Fruit fly (Drosophila melanogaster) whole organism, embryonic: ENCODE measurements around the gene LSm7.
A peak's percentile ranks its signal among the peaks of the same experiment; 100 is the strongest.

Experiments
- Atf6 ChIP-seq: fragments of 200-800 bp; sonication (Bioruptor generic); IDR thresholded peaks from 2 replicates; pipeline ENCODE4 v1.3.6; 2022; ENCODE audit warnings: missing biosample characterization, missing genetic modification characterization
- B-H1 ChIP-seq: fragments of 200-800 bp; sonication (Bioruptor generic); IDR thresholded peaks from 3 replicates; pipeline ENCODE4 v1.3.6; 2022; ENCODE audit warnings: missing biosample characterization, missing genetic modification characterization
- BtbVII ChIP-seq: fragments of 200-800 bp; sonication (Bioruptor generic); optimal IDR thresholded peaks from 3 replicates; lab custom pipeline; 2017; ENCODE audit warnings: missing biosample characterization, mild to moderate bottlenecking, missing genetic modification characterization
- CG10209 ChIP-seq: fragments of 200-800 bp; sonication (Bioruptor generic); optimal IDR thresholded peaks from 3 replicates; lab custom pipeline; 2017; ENCODE audit warnings: missing biosample characterization, mild to moderate bottlenecking, missing genetic modification characterization, missing genetic modification reagents
- CG11696 ChIP-seq: fragments of 200-800 bp; sonication (Bioruptor generic); IDR thresholded peaks from 2 replicates; pipeline ENCODE4 v1.3.6; 2022; ENCODE audit warnings: missing biosample characterization, missing genetic modification characterization
- CG12391 ChIP-seq: fragments of 200-800 bp; sonication (Bioruptor generic); optimal IDR thresholded peaks from 3 replicates; lab custom pipeline; 2018; ENCODE audit warnings: missing biosample characterization, mild to moderate bottlenecking, missing genetic modification characterization, moderate library complexity
- CG12769 ChIP-seq: fragments of 200-800 bp; sonication (Bioruptor generic); optimal IDR thresholded peaks from 2 replicates; lab custom pipeline; 2019; ENCODE audit warnings: missing biosample characterization, mild to moderate bottlenecking, missing genetic modification characterization, moderate library complexity
- CG13424 ChIP-seq: fragments of 200-800 bp; sonication (Bioruptor generic); optimal IDR thresholded peaks from 2 replicates; lab custom pipeline; 2019; ENCODE audit warnings: missing biosample characterization, mild to moderate bottlenecking, missing genetic modification characterization, moderate library complexity
- CG13775 ChIP-seq: fragments of 200-800 bp; sonication (Bioruptor generic); optimal IDR thresholded peaks from 3 replicates; lab custom pipeline; 2017; ENCODE audit warnings: missing biosample characterization, mild to moderate bottlenecking, missing genetic modification characterization
- CG14014 ChIP-seq: fragments of 200-800 bp; sonication (Bioruptor generic); IDR thresholded peaks from 2 replicates; pipeline ENCODE4 v1.3.6; 2022; ENCODE audit warnings: missing biosample characterization, missing genetic modification characterization
- CG16813 ChIP-seq: fragments of 200-800 bp; sonication (Bioruptor generic); IDR thresholded peaks from 3 replicates; pipeline ENCODE4 v1.3.6; 2022; ENCODE audit warnings: missing biosample characterization, missing genetic modification characterization; ENCODE audit not compliant: partially characterized antibody
- CG17328 ChIP-seq: fragments of 200-800 bp; sonication (Bioruptor generic); IDR thresholded peaks from 2 replicates; pipeline ENCODE4 v1.3.6; 2022; ENCODE audit warnings: missing biosample characterization, missing genetic modification characterization
- CG17361 ChIP-seq: fragments of 200-800 bp; sonication (Bioruptor generic); IDR thresholded peaks from 3 replicates; pipeline ENCODE4 v1.3.6; 2022; ENCODE audit warnings: missing biosample characterization, missing genetic modification characterization
- CG2129 ChIP-seq: fragments of 200-800 bp; sonication (Bioruptor generic); IDR thresholded peaks from 2 replicates; pipeline ENCODE4 v1.3.6; 2022; ENCODE audit warnings: missing biosample characterization, missing genetic modification characterization; ENCODE audit not compliant: partially characterized antibody
- CG2875 ChIP-seq: fragments of 200-800 bp; sonication (Bioruptor generic); optimal IDR thresholded peaks from 2 replicates; lab custom pipeline; 2017; ENCODE audit warnings: missing biosample characterization, mild to moderate bottlenecking, missing genetic modification characterization, missing genetic modification reagents
- CG30403 ChIP-seq: fragments of 200-800 bp; sonication (Bioruptor generic); optimal IDR thresholded peaks from 3 replicates; lab custom pipeline; 2016; ENCODE audit warnings: missing biosample characterization, missing genetic modification characterization
- CG33213 ChIP-seq: fragments of 200-800 bp; sonication (Bioruptor generic); optimal IDR thresholded peaks from 3 replicates; lab custom pipeline; 2016; ENCODE audit warnings: missing biosample characterization, missing genetic modification characterization
- CG3726 ChIP-seq: fragments of 200-800 bp; sonication (Bioruptor generic); IDR thresholded peaks from 3 replicates; pipeline ENCODE4, ENCODE4 v1.3.6; 2022; ENCODE audit warnings: missing biosample characterization, missing genetic modification characterization
- CG3847 ChIP-seq: fragments of 200-800 bp; sonication (Bioruptor generic); IDR thresholded peaks from 2 replicates; pipeline ENCODE4 v1.3.6; 2022; ENCODE audit warnings: missing biosample characterization, missing genetic modification characterization
- CG6175 ChIP-seq: fragments of 200-800 bp; sonication (Bioruptor generic); IDR thresholded peaks from 3 replicates; pipeline ENCODE4 v1.3.6; 2022; ENCODE audit warnings: missing biosample characterization, missing genetic modification characterization
- CG6765 ChIP-seq: fragments of 200-800 bp; sonication (Bioruptor generic); optimal IDR thresholded peaks from 3 replicates; lab custom pipeline; 2017; ENCODE audit warnings: missing biosample characterization, mild to moderate bottlenecking, missing genetic modification characterization
- CG7928 ChIP-seq: fragments of 200-800 bp; sonication (Bioruptor generic); optimal IDR thresholded peaks from 2 replicates; lab custom pipeline; 2017; ENCODE audit warnings: missing biosample characterization, mild to moderate bottlenecking, missing genetic modification characterization
- Camta ChIP-seq: fragments of 200-800 bp; sonication (Bioruptor generic); optimal IDR thresholded peaks from 2 replicates; lab custom pipeline; 2016; ENCODE audit warnings: missing biosample characterization, missing genetic modification characterization
- Dbx ChIP-seq: fragments of 200-800 bp; sonication (Bioruptor generic); IDR thresholded peaks from 3 replicates; pipeline ENCODE4 v1.3.6; 2022; ENCODE audit warnings: missing biosample characterization, missing genetic modification characterization
- Deaf1 ChIP-seq: fragments of 200-800 bp; optimal IDR thresholded peaks from 3 replicates; lab custom pipeline; 2019; ENCODE audit warnings: missing biosample characterization, mild to moderate bottlenecking, missing genetic modification characterization, moderate library complexity
- H15 ChIP-seq: fragments of 200-800 bp; sonication (Bioruptor generic); IDR thresholded peaks from 3 replicates; pipeline ENCODE4 v1.3.6; 2022; ENCODE audit warnings: missing biosample characterization, missing genetic modification characterization
- HmgD ChIP-seq: fragments of 200-800 bp; sonication (Bioruptor generic); optimal IDR thresholded peaks from 3 replicates; lab custom pipeline; 2016; ENCODE audit warnings: missing biosample characterization, missing genetic modification characterization
- Max ChIP-seq: fragments of 200-800 bp; sonication (Bioruptor generic); optimal IDR thresholded peaks from 2 replicates; lab custom pipeline; 2016; ENCODE audit warnings: missing biosample characterization, mild to moderate bottlenecking, missing genetic modification characterization
- Nf-YB ChIP-seq: fragments of 200-800 bp; sonication (Bioruptor generic); optimal IDR thresholded peaks from 3 replicates; lab custom pipeline; 2019; ENCODE audit warnings: missing biosample characterization, mild to moderate bottlenecking, missing genetic modification characterization, moderate library complexity
- NfI ChIP-seq: fragments of 200-800 bp; sonication (Bioruptor generic); optimal IDR thresholded peaks from 3 replicates; lab custom pipeline; 2018; ENCODE audit warnings: missing biosample characterization, mild to moderate bottlenecking, missing genetic modification characterization, moderate library complexity
- Opbp ChIP-seq: fragments of 200-800 bp; sonication (Bioruptor generic); IDR thresholded peaks from 3 replicates; pipeline ENCODE4 v1.3.6; 2022; ENCODE audit warnings: missing biosample characterization, missing genetic modification characterization; ENCODE audit not compliant: partially characterized antibody
- Sry-δ ChIP-seq: fragments of 200-800 bp; sonication (Bioruptor generic); optimal IDR thresholded peaks from 2 replicates; lab custom pipeline; 2016; ENCODE audit warnings: missing biosample characterization, missing genetic modification characterization
- bcd ChIP-seq: fragments of 200-800 bp; sonication (Bioruptor generic); optimal IDR thresholded peaks from 2 replicates; lab custom pipeline; 2017; ENCODE audit warnings: missing biosample characterization, mild to moderate bottlenecking, missing genetic modification characterization
- bowl ChIP-seq: fragments of 200-800 bp; sonication (Bioruptor generic); IDR thresholded peaks from 2 replicates; pipeline ENCODE4 v1.3.6; 2022; ENCODE audit warnings: missing biosample characterization, missing genetic modification characterization
- chif ChIP-seq, 2 experiments: fragments of 200-800 bp; sonication (Bioruptor generic); optimal IDR thresholded peaks; 3 replicates each; lab custom pipeline; 2016; ENCODE audit warnings: missing biosample characterization in 2 of 2, missing genetic modification characterization in 2 of 2
- chinmo ChIP-seq: fragments of 200-800 bp; sonication (Bioruptor generic); IDR thresholded peaks from 4 replicates; pipeline ENCODE4 v1.3.6; 2022; ENCODE audit warnings: missing biosample characterization, missing genetic modification characterization; ENCODE audit not compliant: partially characterized antibody
- ci ChIP-seq: fragments of 200-800 bp; sonication (Bioruptor generic); IDR thresholded peaks from 3 replicates; pipeline ENCODE4 v1.3.6; 2022; ENCODE audit warnings: missing biosample characterization, missing genetic modification characterization
- dpn ChIP-seq, 2 experiments: fragments of 200-800 bp; sonication (Bioruptor generic); optimal IDR thresholded peaks; 3 replicates each; lab custom pipeline; 2016; ENCODE audit warnings: missing biosample characterization in 2 of 2, missing genetic modification characterization in 2 of 2
- ems ChIP-seq: fragments of 200-800 bp; sonication (Bioruptor generic); optimal IDR thresholded peaks from 3 replicates; lab custom pipeline; 2016; ENCODE audit warnings: missing biosample characterization, missing genetic modification characterization
- gsb-n ChIP-seq: fragments of 200-800 bp; sonication (Bioruptor generic); optimal IDR thresholded peaks from 3 replicates; lab custom pipeline; 2018; ENCODE audit warnings: missing biosample characterization, mild to moderate bottlenecking, missing genetic modification characterization
- jigr1 ChIP-seq: fragments of 200-800 bp; sonication (Bioruptor generic); IDR thresholded peaks from 3 replicates; pipeline ENCODE4 v1.3.6; 2022; ENCODE audit warnings: missing biosample characterization, missing genetic modification characterization
- lov ChIP-seq, 2 experiments: fragments of 200-800 bp in 1 of 2; fragments of >200 bp in 1 of 2; sonication (Bioruptor generic) in 1 of 2; IDR thresholded peaks in 1 of 2; optimal IDR thresholded peaks in 1 of 2; 2 replicates in 1 of 2; 3 replicates in 1 of 2; pipeline versions ENCODE4 v1.3.6 to Lab custom; 2017 to 2022; ENCODE audit warnings: missing biosample characterization in 1 of 2, missing genetic modification characterization in 1 of 2
- maf-S ChIP-seq: fragments of 200-800 bp; sonication (Bioruptor generic); optimal IDR thresholded peaks from 2 replicates; lab custom pipeline; 2016; ENCODE audit warnings: missing biosample characterization, missing genetic modification characterization
- nom ChIP-seq: fragments of 200-800 bp; sonication (Bioruptor generic); optimal IDR thresholded peaks from 2 replicates; lab custom pipeline; 2017; ENCODE audit warnings: missing biosample characterization, missing genetic modification characterization, mild to moderate bottlenecking, moderate library complexity, missing genetic modification reagents
- oc ChIP-seq: fragments of 200-800 bp; sonication (Bioruptor generic); optimal IDR thresholded peaks from 2 replicates; lab custom pipeline; 2018; ENCODE audit warnings: missing biosample characterization, mild to moderate bottlenecking, missing genetic modification characterization, moderate library complexity
- odd ChIP-seq: fragments of 200-800 bp; sonication (Bioruptor generic); optimal IDR thresholded peaks from 2 replicates; lab custom pipeline; 2017; ENCODE audit warnings: missing biosample characterization, mild to moderate bottlenecking, missing genetic modification characterization
- stwl ChIP-seq: fragments of 200-800 bp; sonication (Bioruptor generic); optimal IDR thresholded peaks from 3 replicates; lab custom pipeline; 2018; ENCODE audit warnings: missing biosample characterization, mild to moderate bottlenecking, missing genetic modification characterization, moderate library complexity

Gene LSm7

DNA sequence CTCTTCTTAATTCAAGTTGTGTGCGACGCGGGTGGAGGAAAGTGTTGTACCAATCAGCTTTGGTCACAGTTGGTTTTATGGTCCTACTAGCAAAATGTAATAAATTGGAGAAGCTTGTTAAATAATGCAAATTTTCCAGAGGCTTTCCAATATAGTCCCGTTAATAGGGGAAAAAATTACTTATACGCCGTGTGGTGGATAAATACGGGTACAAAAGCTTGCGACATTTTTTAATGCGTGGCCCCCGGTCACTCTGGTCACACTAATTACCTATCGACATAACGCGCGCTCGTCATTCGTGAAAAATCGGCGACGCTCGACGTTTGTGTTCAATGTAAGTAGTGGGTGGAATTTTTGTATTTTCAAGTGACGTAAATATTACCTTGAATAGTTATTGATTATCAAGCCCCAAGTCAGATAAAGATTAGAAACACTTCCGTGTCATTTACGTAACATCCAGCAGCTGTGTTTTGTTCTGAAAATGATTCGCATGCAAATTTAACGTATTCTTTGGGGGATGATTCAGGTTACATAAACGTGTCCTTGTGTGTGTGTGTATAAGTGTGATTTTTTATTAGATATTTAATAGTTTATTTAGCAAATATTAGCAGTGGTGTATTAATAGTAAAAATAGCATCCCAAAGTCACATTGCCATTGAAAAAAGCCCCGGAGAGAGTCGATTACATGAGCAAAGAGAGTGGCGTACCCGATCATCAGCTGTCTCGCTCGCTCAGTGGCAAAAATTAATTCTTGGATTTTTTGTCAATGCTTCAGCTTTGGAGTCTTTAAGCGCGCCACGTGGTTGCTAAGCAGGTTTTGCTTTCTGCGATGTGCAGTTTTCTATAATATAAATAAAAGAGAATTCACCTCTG lies 23.0 kb downstream of the LSm7 start, which contains the start of gene Cyt-c-p (continued):
- TF ChIP-seq lov (optimal IDR thresholded peaks at IDR 0.05; lab: Kevin White, UChicago) = no peak
- TF ChIP-seq lov (GFP tag; IDR thresholded peaks at IDR 0.05; lab: Robert Waterston, UW) = no peak
- no peak for TF ChIP-seq odd (GFP tag; lab: Kevin White, UChicago)
- peak; percentile 6 for TF ChIP-seq bcd (GFP tag; lab: Kevin White, UChicago)
- peak; percentile 70 for TF ChIP-seq Sry-δ (GFP tag; lab: Kevin White, UChicago)
- no peak for TF ChIP-seq ems (GFP tag; lab: Kevin White, UChicago)
- peak; percentile 78 for TF ChIP-seq stwl (tag; lab: Kevin White, UChicago)
- no peak for TF ChIP-seq CG11696 (GFP tag; lab: Robert Waterston, UW)
- no peak for TF ChIP-seq H15 (GFP tag; lab: Robert Waterston, UW)
- TF ChIP-seq CG13775 (GFP tag; lab: Kevin White, UChicago) = peak; percentile 6
- 0 out of 3 replicates have a peak, but pooled peaks have one; percentile 34 for TF ChIP-seq CG17361 (GFP tag; lab: Robert Waterston, UW)
- TF ChIP-seq gsb-n (tag; lab: Kevin White, UChicago) = peak; percentile 13
- TF ChIP-seq CG16813 = peak; percentile 56; the same call in 1 of the 3 replicates
- TF ChIP-seq CG3726 = no peak
- peak; percentile 87 for TF ChIP-seq Deaf1 (tag; lab: Kevin White, UChicago)
- TF ChIP-seq NfI = no peak
- TF ChIP-seq Camta (GFP tag; lab: Kevin White, UChicago) = no peak
- TF ChIP-seq CG30403 = no peak
- TF ChIP-seq oc (tag; lab: Kevin White, UChicago) = no peak
- TF ChIP-seq CG14014 (GFP tag; lab: Robert Waterston, UW) = no peak
- TF ChIP-seq CG17328 (GFP tag; lab: Robert Waterston, UW) = no peak
- TF ChIP-seq jigr1 (GFP tag; lab: Robert Waterston, UW) = no peak
- no peak for TF ChIP-seq bowl (GFP tag; lab: Robert Waterston, UW)
- TF ChIP-seq Nf-YB (GFP tag; lab: Kevin White, UChicago) = no peak
- peak; percentile 31; the same call in 1 of the 4 replicates for TF ChIP-seq chinmo (GFP tag; lab: Robert Waterston, UW)
- TF ChIP-seq CG12391 (tag; lab: Kevin White, UChicago) = peak; percentile 55
- TF ChIP-seq nom (GFP tag; lab: Kevin White, UChicago) = no peak
- TF ChIP-seq Opbp (GFP tag; lab: Robert Waterston, UW) = peak; percentile 55; the same call in 1 of the 3 replicates
- peak; percentile 13 for TF ChIP-seq CG7928
- TF ChIP-seq B-H1 (GFP tag; lab: Robert Waterston, UW) = no peak
- peak; percentile 34 for TF ChIP-seq BtbVII (GFP tag; lab: Kevin White, UChicago)
- peak; percentile 33 for TF ChIP-seq CG10209 (GFP tag; lab: Kevin White, UChicago)
- TF ChIP-seq Atf6 = no peak; the same call in 1 of the 2 replicates
- peak; percentile 13 for TF ChIP-seq CG6765 (GFP tag; lab: Kevin White, UChicago)
- peak; percentile 0 for TF ChIP-seq maf-S
- no peak for TF ChIP-seq CG6175 (GFP tag; lab: Robert Waterston, UW)
- peak in 1 of 2 experiments; percentile 3 for TF ChIP-seq chif (GFP tag; optimal IDR thresholded peaks at IDR 0.05; lab: Kevin White, UChicago)
- peak; percentile 4 for TF ChIP-seq CG2875
- peak; percentile 62 for TF ChIP-seq HmgD (GFP tag; lab: Kevin White, UChicago)
- peak; percentile 28 for TF ChIP-seq Max (GFP tag; lab: Kevin White, UChicago)
- peak; percentile 83 for TF ChIP-seq CG33213 (GFP tag; lab: Kevin White, UChicago)
- TF ChIP-seq CG2129 (GFP tag; lab: Robert Waterston, UW) = 0 out of 2 replicates have a peak, but pooled peaks have one; percentile 18
- peak; percentile 27; the same call in 1 of the 3 replicates for TF ChIP-seq ci (GFP tag; lab: Robert Waterston, UW)
- TF ChIP-seq CG3847 (GFP tag; lab: Robert Waterston, UW) = peak; percentile 61
- TF ChIP-seq CG13424 (tag; lab: Kevin White, UChicago) = peak; percentile 3
- peak; percentile 2 for TF ChIP-seq CG12769 (tag; lab: Kevin White, UChicago)
- peak; percentile 10 to 57 for TF ChIP-seq dpn (GFP tag; optimal IDR thresholded peaks at IDR 0.05; lab: Kevin White, UChicago)
- TF ChIP-seq Dbx (GFP tag; lab: Robert Waterston, UW) = peak; percentile 41; the same call in 2 of the 3 replicates
